Fruit fly (Drosophila melanogaster) whole organism, pupa: ENCODE results near the gene Gycalpha99B.

Experiments
- CG14655 ChIP-seq: fragments of 200-800 bp; sonication (Bioruptor generic); optimal IDR thresholded peaks from 3 replicates; lab custom pipeline; 2017; ENCODE audit warnings: mild to moderate bottlenecking, missing biosample characterization, missing genetic modification reagents, missing genetic modification characterization
- CG15710 ChIP-seq: fragments of 200-800 bp; sonication (Bioruptor generic); optimal IDR thresholded peaks from 2 replicates; lab custom pipeline; 2018; ENCODE audit warnings: missing biosample characterization, mild to moderate bottlenecking, missing genetic modification characterization, moderate library complexity
- CG32121 ChIP-seq: fragments of 200-800 bp; sonication (Bioruptor generic); IDR thresholded peaks from 2 replicates; pipeline ENCODE4 v1.3.6; 2022; ENCODE audit warnings: missing biosample characterization, missing genetic modification characterization
- CG8159 ChIP-seq: fragments of 200-800 bp; sonication (Bioruptor generic); optimal IDR thresholded peaks from 3 replicates; lab custom pipeline; 2018; ENCODE audit warnings: missing biosample characterization, mild to moderate bottlenecking, missing genetic modification characterization, moderate library complexity
- Ets98B ChIP-seq: fragments of 200-800 bp; sonication (Bioruptor generic); IDR thresholded peaks from 2 replicates; pipeline ENCODE4 v1.3.6; 2022; ENCODE audit warnings: missing biosample characterization, missing genetic modification characterization
- Pif1A ChIP-seq: fragments of 200-800 bp; sonication (Bioruptor generic); optimal IDR thresholded peaks from 3 replicates; lab custom pipeline; 2016; ENCODE audit warnings: missing biosample characterization, missing genetic modification characterization
- Snoo ChIP-seq: fragments of 200-800 bp; sonication (Bioruptor generic); optimal IDR thresholded peaks from 3 replicates; lab custom pipeline; 2017; ENCODE audit warnings: missing biosample characterization, mild to moderate bottlenecking, missing genetic modification characterization, inconsistent platforms
- gl ChIP-seq: fragments of 200-800 bp; sonication (Bioruptor generic); optimal IDR thresholded peaks from 2 replicates; lab custom pipeline; 2018; ENCODE audit warnings: missing biosample characterization, mild to moderate bottlenecking, missing genetic modification characterization

DNA sequence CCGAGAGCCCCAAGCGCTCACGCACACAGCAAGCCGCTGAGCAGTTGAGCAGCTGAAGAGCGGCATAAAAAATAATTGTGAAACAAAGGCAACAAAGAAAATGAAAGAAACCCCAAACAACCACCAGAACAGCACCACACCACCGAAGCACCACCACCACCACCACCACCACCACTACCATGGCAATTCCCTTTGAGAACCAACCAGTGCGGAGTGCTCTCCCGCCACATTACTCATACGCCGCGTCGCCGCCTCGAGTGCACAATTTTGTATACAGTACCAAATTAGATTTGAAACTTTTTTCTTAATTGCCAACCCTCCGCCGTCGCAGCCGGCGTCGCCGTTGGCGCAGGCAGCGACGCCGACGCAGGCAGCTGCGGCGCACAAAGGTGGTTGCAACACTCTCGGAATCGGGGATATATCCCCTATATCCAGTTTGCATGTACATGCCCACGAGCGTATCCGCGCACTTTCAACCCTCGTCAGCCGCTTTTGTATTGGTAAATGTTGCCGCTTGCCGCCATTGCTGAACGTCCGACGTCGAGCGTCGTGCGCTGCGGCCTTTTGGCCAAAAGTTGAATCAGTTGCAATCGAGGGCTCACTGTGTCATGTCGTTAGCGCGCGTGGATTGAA lies 9.8 kb downstream of the Gycalpha99B start, which contains the start of gene dmrt99B:
- TF ChIP-seq CG8159 (tag; lab: Kevin White, UChicago) (no peak), CG14655 (GFP tag; lab: Kevin White, UChicago) (no peak), Ets98B (GFP tag; lab: Robert Waterston, UW) (no peak), Snoo (no peak), gl (no peak), CG32121 (GFP tag; lab: Robert Waterston, UW) (no peak), Pif1A (no peak), CG15710 (tag; lab: Kevin White, UChicago) (no peak)
